Fruit fly (Drosophila melanogaster): ENCODE measurements around the gene Rheb.

Rheb gene

DNA sequence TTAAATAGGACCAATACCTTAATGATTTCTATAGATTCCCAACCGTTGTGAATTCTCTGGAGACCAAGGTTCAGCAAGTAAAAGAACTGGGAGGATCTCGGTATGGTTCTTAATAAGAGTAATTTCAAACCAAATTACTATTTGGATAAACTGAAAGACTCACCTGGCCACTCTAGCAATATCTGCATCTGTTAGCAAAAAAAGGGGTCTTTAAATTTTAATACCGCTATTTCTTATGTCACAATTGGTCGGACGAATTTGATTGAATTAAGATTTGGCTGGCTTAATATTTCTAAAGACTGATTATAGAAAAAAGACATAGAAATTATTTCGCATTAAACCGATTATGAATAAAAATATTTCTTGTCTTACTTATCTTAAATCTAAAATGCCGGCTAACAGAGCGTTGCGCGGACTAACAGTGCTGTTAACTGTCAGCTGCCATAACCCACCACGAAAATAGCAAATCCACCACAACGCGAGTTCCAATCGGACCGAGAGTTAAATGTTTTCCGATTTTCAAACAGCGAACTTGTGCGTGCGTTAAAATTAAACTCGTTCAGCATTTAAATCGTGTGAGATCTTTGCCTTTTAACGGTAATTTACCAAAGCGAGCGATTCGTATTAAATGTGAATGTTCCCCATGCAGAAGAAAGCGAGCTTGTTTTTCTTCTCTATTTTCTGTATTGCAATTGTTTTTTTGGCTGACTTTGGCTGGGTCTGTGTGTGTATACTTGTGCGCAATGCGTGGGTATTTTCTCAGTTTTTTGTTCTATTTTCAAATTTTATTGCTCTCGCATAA is 2.1 kb downstream of the Rheb start, which contains the start of gene CRMP:
TSS of gene CRMP (plus strand) at position 474 of the 802 bp plus-strand sequence.
- no peak for TF ChIP-seq noc (tag; optimal IDR thresholded peaks at IDR 0.05)

DNA sequence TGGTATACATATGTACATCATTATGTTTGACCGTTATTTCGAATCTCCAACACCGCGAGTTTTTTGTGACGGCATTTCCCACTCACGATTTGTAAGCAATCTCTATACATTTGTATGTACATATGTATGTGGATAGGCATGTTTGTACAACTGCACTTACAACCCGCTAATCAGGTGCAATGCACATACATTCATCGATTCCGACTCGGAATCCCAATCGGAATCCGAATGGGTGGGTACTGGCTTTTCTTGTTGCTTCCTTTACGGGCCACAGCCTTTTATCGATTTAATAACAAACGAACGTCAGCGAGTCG is 2.7 kb downstream of the Rheb start:
- TF ChIP-seq noc (tag; optimal IDR thresholded peaks at IDR 0.05): no peak

DNA sequence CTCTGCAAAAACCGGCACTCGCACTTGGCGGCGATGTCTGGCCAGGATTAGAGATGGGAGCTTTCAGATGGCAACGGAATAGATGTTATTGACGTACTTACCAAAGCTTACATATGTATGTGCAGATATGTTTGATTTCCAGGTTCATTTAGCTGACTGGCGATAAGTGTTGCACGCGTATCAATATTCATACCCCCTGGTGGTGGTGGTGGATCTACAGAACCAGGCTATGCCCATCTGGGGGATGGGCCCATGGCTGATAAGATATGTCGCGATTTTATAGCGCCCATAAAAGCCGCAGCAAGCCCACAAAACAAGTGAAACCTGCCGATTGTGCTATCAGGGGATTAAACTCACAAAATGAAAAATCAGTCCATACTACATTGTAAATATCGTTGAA is 3.0 kb downstream of the Rheb start:
- no peak for TF ChIP-seq noc (tag; optimal IDR thresholded peaks at IDR 0.05)

DNA sequence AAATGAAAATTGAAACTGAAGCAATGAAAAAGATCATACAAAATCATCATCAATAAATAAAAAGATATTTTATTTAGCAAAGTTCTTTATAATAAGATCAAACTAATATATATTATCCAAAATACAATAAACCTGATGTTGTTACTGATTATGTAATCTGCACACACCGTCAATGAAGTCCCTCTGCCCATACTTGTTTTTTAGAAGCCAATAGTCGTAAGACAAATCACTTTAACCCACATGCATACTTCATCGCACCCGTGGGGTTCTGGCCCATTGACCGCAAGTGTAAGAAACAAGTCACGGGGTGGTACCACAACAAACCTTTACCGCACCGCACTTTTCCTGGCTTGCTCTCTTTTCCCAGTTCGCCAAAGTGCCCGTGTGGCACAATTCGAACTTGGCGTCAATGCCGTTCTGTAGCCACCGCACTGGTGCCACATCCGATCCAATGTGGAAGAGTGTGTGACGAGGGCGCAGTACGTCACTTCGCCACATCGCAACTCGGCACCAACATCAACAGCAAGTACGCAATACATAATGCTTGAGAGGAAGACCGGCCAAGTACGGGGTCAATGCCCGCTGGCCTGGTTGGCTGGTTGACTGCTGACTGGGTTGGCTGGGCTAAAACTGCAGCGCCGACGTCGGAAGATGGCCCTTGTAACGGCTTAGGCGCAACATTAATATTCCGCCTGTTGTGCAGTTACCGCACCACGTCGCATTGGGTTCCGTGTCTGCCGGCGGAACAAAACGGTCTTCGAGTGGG is 4.4 kb downstream of the Rheb start:
- TF ChIP-seq noc (tag; optimal IDR thresholded peaks at IDR 0.05): no peak

DNA sequence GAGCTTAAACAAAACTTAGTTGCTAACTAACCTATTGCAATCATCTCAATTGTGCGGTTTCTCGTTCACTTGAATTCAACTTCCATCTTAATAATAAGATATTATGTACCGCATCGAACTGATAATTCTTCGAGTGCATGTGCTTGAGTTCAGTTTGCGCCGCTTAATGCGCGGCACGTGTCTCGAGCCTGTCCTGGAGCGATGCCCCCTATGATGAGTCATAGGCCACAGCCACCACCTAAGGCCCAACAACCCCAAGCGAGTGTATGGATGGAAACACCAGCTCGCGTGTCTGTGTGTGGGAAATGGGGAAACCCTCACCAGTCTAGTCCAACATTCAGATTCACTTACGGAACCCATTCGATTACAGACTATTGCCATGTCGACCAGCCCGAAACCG is 5.2 kb downstream of the Rheb start:
- TF ChIP-seq noc (tag; optimal IDR thresholded peaks at IDR 0.05): no peak

DNA sequence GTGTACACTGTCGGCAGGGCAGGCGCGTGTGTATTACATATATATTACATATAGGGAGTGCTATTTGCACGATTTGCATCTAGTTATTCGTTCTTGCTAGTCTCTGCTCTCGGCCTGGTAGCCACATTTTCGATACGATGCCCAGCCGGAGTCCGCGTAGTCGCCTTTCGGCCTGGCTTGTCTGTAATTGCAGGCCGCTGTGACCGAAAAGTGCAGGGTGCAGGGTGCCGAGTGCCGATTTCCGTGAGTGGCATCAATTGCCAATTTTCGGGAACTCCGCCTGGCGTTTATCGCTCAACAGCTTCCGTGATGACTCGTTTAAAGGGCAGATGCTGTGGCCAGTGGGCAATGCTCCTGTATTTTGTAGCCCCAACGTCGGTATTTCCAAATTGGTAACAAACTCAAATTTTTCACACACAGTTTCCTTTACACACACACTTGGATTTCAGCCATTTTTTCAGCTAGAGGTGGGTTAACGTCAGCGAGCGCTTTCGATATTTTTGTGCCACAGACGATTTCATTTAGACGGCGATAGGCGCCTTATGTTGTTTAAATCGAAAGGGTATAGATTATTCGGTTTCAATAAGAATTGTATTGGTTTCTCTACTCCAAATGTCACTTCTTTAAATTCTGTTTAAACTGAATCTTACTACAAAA is 19.3 kb downstream of the Rheb start, which contains the start of gene CG2926:
TSS of gene CG2926 (minus strand) at position 518 of the 657 bp plus-strand sequence.
- no peak for TF ChIP-seq noc (tag; optimal IDR thresholded peaks at IDR 0.05)

DNA sequence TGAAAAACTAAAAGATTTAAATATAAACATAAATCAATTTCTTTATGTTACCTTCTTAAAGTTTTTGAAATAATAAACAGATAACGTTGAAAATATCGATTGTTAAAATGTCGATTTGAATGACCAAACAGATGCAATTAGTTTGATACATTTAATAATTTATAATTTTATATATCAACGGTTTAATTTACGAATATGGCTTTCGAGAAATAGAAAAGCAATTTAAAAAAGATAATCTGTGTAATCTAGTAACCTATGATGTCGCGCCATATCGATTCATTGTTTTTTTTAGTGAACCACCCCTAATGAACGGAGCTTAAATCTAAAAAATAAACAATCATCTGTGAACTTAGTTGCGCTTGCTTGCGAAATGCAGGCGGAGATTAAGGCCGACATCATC is 19.9 kb downstream of the Rheb start, which contains the start of gene PolZ2:
TSS of gene PolZ2 (plus strand) at position 301 of the 400 bp plus-strand sequence.
- no peak for TF ChIP-seq noc (tag; optimal IDR thresholded peaks at IDR 0.05)

DNA sequence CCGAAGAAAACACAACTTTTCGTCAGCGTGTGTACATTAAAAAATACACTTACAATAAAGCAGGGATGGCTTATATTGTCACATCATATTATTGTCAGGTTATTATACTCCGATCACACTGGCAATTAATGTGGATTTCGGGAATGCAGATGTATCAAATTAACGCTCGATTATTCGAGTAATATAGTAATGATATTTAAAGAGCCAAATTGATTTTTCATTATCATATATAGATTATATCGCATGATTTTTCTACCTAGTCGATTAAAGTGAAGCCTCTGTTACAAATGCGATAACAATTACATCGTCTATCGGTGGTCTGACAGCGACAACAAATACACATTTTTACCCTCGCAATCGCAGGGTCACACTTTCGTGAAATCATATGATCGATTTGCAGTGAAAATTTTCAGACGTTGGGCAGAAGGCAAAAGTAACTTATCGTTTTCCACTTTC is 22.7 kb downstream of the Rheb start, which contains the start of the genes noi and Vha26:
TSS of gene noi (minus strand) at position 62 of the 456 bp plus-strand sequence.
TSS of gene Vha26 (plus strand) at position 366 of the 456 bp plus-strand sequence.
- no peak for TF ChIP-seq noc (tag; optimal IDR thresholded peaks at IDR 0.05)

DNA sequence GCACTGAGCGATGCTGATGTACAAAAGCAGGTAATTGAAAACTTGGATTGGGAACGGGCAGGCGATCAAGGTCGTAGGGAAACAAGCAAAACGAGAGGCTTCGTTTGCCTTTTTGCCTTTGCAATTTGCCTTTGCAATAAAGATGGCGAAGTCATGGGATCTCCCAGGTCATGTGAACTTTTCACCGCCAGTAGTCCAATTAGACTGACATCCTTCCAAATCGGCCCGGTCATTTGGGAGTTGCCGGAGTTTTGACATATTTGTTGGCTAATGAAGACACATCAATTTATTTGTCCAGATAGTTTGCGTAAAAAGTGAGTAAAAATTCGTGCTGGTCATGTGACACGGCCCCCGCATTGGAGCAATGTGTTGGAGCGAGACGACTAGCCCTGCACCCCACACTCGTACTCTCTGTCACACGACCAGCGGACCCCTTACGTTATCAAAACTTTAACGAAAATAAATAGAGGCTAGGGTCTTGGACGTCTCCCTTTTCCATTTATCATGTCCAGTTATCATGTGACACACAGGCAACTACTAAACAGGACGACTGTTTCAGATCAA is 23.4 kb downstream of the Rheb start:
- no peak for TF ChIP-seq noc (tag; optimal IDR thresholded peaks at IDR 0.05)

DNA sequence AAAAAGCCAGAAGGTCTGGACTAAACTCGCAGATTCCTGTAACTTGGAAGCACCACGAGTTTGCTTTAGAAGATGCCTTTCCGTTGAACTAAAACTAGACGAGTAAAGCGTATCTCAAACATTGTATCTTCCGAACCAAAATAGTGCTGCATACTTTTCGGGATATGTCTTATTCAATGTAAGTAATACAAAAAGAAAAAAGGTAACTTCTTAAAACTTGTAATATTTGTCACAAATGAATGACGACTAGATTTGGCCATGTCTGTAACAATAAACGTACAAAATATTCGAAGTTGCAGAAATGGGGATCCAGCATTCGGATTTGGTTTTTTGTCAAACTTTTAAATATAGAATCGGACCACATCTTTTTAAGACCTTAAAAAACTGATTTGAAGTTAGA is 26.2 kb downstream of the Rheb start:
- no peak for TF ChIP-seq noc (tag; optimal IDR thresholded peaks at IDR 0.05)

DNA sequence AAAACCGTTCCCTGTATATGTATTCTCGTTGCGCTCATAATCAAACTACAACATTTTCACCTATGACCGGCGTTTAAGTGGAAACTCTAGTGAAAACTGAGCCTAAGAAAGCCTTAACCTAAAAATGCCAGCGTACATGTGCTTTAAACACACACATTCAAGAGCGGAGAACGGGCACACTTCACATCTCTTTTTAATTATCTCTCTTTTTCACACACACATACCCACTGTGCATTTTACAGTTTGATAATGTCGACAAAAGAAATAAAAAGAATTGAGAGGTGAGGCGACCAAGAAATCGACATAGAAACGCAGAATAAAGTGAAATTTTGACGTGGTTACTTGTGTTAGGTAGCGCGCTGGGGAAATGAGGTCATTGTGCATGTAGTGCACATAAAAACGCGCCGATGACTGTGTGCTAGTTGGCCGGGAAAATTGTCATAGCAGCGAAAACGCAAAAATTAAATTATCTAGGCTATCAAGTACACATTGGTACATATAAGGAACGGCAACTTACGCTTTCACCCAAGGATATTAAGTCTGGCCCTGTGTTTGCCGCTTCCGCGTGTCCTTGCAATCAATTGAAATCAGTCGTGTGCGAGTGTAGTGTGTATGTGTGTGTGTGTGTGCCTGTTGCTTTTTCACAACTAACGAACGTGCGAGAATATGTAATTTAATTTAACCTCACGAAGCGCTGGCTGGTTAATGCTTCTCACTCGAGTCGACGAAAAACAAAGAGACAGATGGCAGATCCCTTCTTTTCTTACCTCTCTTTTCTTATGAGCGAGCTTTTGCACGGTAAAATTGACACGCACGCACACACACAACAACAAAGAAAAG is 31.0 kb downstream of the Rheb start:
- no peak for TF ChIP-seq noc (tag; optimal IDR thresholded peaks at IDR 0.05)

DNA sequence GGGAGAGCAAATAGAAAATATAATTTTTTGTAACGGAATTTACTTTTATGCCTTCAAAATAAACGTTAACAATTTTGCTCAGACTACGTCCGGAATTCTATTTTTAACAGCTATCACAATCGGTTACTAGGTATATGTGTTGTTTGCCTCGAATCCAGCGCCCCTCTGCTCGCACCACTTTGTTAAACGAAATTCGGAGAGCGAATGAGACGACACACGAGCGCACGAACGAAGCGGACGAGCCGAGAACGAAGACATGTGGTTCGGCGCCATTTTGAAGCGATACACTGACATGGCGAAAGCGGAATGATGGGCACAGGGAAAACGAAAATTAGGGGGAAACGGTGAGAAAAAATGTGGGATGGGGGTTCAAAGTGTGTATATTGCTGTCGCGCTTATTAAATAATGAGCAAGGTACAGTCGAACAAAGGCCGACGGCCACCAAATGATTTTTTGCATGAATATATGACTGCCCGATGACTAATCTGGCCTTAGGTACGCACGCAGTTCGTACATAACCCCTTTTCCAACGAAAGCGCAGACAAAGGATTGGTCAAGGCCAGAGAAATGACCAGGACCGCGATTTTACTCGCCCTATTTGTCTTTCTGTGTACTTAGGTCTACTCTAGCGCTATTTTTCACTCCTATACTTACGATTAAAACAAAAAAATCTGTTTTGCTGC is 31.8 kb downstream of the Rheb start:
- no peak for TF ChIP-seq noc (tag; optimal IDR thresholded peaks at IDR 0.05)

DNA sequence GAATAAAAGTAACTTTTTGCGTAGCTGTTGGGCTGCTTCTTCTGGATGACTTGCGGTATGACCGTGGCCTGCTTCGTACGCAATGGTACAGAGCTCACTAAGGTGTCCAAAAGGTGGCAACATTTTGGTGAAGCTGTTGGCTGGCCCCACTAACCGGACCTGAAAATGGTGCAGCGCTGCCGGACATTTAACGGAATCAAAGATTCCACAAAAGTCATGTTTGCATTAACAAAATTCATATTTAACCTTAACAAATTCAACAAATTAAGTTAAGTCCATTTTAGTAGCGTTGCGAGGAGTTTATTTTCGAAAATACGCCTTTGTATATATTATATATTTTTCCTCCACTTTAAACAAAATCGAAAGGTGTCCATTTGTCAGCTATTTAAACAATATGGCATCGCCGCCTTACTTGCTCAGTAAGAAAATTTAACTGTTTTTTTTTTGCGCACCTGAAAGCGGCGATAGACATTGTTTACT is 32.4 kb downstream of the Rheb start, which contains the start of the genes kra and SecS:
TSS of gene kra (minus strand) at position 93 of the 480 bp plus-strand sequence.
TSS of gene SecS (plus strand) at position 390 of the 480 bp plus-strand sequence.
- TF ChIP-seq noc (tag; optimal IDR thresholded peaks at IDR 0.05): peak; percentile 55

DNA sequence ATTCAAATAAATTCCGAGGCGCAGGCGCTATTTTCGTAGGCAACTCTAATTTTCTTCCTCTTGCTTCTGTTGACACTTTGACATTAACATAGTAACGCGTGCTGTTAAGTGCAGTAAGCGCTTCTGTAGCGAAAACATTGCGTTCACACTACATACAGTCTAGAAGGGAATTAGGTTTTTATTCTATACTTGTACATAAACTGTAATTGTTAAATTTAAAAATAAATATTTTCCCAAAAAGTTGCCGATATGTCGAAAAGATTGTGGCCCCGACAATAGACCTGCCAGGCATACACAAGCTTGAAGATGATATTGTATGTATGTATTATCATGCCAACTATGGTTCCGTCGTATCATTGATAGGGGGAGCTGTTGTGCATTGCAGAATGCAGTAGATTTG is 37.8 kb downstream of the Rheb start, which contains the start of gene asl:
TSS of gene asl (minus strand) at position 67 of the 400 bp plus-strand sequence.
- no peak for TF ChIP-seq noc (tag; optimal IDR thresholded peaks at IDR 0.05)
